Fruit fly (Drosophila melanogaster): ENCODE data around the gene CG14805.

- no peak for TF ChIP-seq psq (optimal IDR thresholded peaks at IDR 0.05)
- no peak for TF ChIP-seq EcR (GFP tag; optimal IDR thresholded peaks at IDR 0.05)
- no peak for TF ChIP-seq pan (optimal IDR thresholded peaks at IDR 0.05)
These were observed 22.4 kb downstream of the CG14805 start for dm6 chrX:1899445-1900085.

All from whole organism.